Fruit fly (Drosophila melanogaster) whole organism, prepupa: ENCODE results near the gene Ork1.

Source experiments
- Blimp-1 ChIP-seq: fragments of 200-800 bp; sonication (Bioruptor generic); optimal IDR thresholded peaks from 3 replicates; lab custom pipeline; 2017; ENCODE audit warnings: missing biosample characterization, missing genetic modification characterization, mild to moderate bottlenecking, moderate library complexity, missing genetic modification reagents
- CG10631 ChIP-seq: fragments of 200-800 bp; sonication (Bioruptor generic); optimal IDR thresholded peaks from 2 replicates; lab custom pipeline; 2016; ENCODE audit warnings: missing biosample characterization, missing genetic modification characterization
- CG11294 ChIP-seq: fragments of 200-800 bp; sonication (Bioruptor generic); IDR thresholded peaks from 2 replicates; pipeline ENCODE4 v1.3.6; 2022; ENCODE audit warnings: missing biosample characterization, missing genetic modification characterization
- CG11762 ChIP-seq: fragments of 200-800 bp; sonication (Bioruptor generic); optimal IDR thresholded peaks from 3 replicates; lab custom pipeline; 2016; ENCODE audit warnings: missing biosample characterization, missing genetic modification characterization; ENCODE audit not compliant: insufficient read depth
- CG31627 ChIP-seq: fragments of 200-800 bp; sonication (Bioruptor generic); optimal IDR thresholded peaks from 3 replicates; lab custom pipeline; 2016; ENCODE audit warnings: missing biosample characterization, missing genetic modification characterization
- CG6792 ChIP-seq: fragments of 200-800 bp; sonication (Bioruptor generic); optimal IDR thresholded peaks from 3 replicates; lab custom pipeline; 2016; ENCODE audit warnings: missing biosample characterization, missing genetic modification characterization
- CG6854 ChIP-seq: fragments of 200-800 bp; sonication (Bioruptor generic); optimal IDR thresholded peaks from 2 replicates; lab custom pipeline; 2017; ENCODE audit warnings: missing biosample characterization, mild to moderate bottlenecking, missing genetic modification characterization
- Eip93F ChIP-seq: fragments of 200-800 bp; sonication (Bioruptor generic); optimal IDR thresholded peaks from 2 replicates; lab custom pipeline; 2016; ENCODE audit warnings: missing biosample characterization, mild to moderate bottlenecking, missing genetic modification characterization
- Sox102F ChIP-seq: fragments of 200-800 bp; sonication (Bioruptor generic); optimal IDR thresholded peaks from 2 replicates; lab custom pipeline; 2016; ENCODE audit warnings: missing biosample characterization, mild to moderate bottlenecking, missing genetic modification characterization
- dsx ChIP-seq: fragments of 200-800 bp; optimal IDR thresholded peaks from 3 replicates; lab custom pipeline; 2019; ENCODE audit warnings: missing biosample characterization, mild to moderate bottlenecking, missing genetic modification characterization, moderate library complexity; ENCODE audit not compliant: poor library complexity, severe bottlenecking
- topi ChIP-seq: fragments of 200-800 bp; sonication (Bioruptor generic); optimal IDR thresholded peaks from 3 replicates; lab custom pipeline; 2016; ENCODE audit warnings: missing biosample characterization, missing genetic modification characterization

dm6 chrX:10921665-10922064, 30.6 kb upstream of the Ork1 start:
- no peak for TF ChIP-seq CG6854 (GFP tag; lab: Kevin White, UChicago)
- TF ChIP-seq Blimp-1 (GFP tag; lab: Kevin White, UChicago), result no peak
- no peak for TF ChIP-seq topi (GFP tag; lab: Kevin White, UChicago)
- TF ChIP-seq CG10631 (GFP tag; lab: Kevin White, UChicago), result no peak
- TF ChIP-seq Sox102F (GFP tag; lab: Kevin White, UChicago), result no peak
- TF ChIP-seq Eip93F (GFP tag; lab: Kevin White, UChicago), result no peak
- TF ChIP-seq CG11762 (GFP tag; lab: Kevin White, UChicago), result no peak
- TF ChIP-seq CG6792, result no peak
- no peak for TF ChIP-seq CG31627 (GFP tag; lab: Kevin White, UChicago)
- TF ChIP-seq CG11294 (GFP tag; lab: Robert Waterston, UW), result no peak
- no peak for TF ChIP-seq dsx (GFP tag; lab: Kevin White, UChicago)
